Fruit fly (Drosophila melanogaster): ENCODE data around the gene Cpr64Ac.

Gene Cpr64Ac

dm6 chr3L:4204867-4205266 lies 7.8 kb downstream of the Cpr64Ac start:
- TF ChIP-seq psq (GFP tag; optimal IDR thresholded peaks at IDR 0.05) (no peak), CrebA (GFP tag; optimal IDR thresholded peaks at IDR 0.05; ENCODE audit: borderline replicate concordance) (no peak), Hnf4 (GFP tag; optimal IDR thresholded peaks at IDR 0.05) (no peak), Rel (GFP tag; optimal IDR thresholded peaks at IDR 0.05) (no peak), Rel (tag; optimal IDR thresholded peaks at IDR 0.05) (no peak), Hr78 (GFP tag; optimal IDR thresholded peaks at IDR 0.05) (no peak), lola (GFP tag; optimal IDR thresholded peaks at IDR 0.05) (no peak), GATAd (GFP tag; optimal IDR thresholded peaks at IDR 0.05) (no peak), dl (GFP tag; optimal IDR thresholded peaks at IDR 0.05; ENCODE audit: insufficient read depth in 1 of 2, partially characterized antibody in 2 of 2) (no peak), dmrt93B (GFP tag; optimal IDR thresholded peaks at IDR 0.05) (no peak)

- TF ChIP-seq Hr78 (GFP tag; optimal IDR thresholded peaks at IDR 0.05), result no peak
- TF ChIP-seq Abd-B (GFP tag; optimal IDR thresholded peaks at IDR 0.05), result no peak
- TF ChIP-seq tai (GFP tag; optimal IDR thresholded peaks at IDR 0.05), result no peak
- TF ChIP-seq psq (GFP tag; optimal IDR thresholded peaks at IDR 0.05), result no peak
These were observed 8.5 kb downstream of the Cpr64Ac start, which contains the start of gene CG15005 for dm6 chr3L:4204239-4204638. Gene CG15005 (minus strand): TSS chr3L:4204339.

dm6 chr3L:4193730-4194649 lies 18.7 kb downstream of the Cpr64Ac start, which contains the start of gene CG43367:
Gene CG43367 (plus strand): TSS chr3L:4193993.
- TF ChIP-seq fru (GFP tag; optimal IDR thresholded peaks at IDR 0.05), result no peak
- no peak for TF ChIP-seq Hnf4 (GFP tag; optimal IDR thresholded peaks at IDR 0.05)
- no peak for TF ChIP-seq N (GFP tag; optimal IDR thresholded peaks at IDR 0.05)
- no peak for TF ChIP-seq CG32264 (GFP tag; optimal IDR thresholded peaks at IDR 0.05)
- no peak for TF ChIP-seq Vsx2 (GFP tag; optimal IDR thresholded peaks at IDR 0.05; ENCODE audit: partially characterized antibody)
- TF ChIP-seq Sp1 (GFP tag; optimal IDR thresholded peaks at IDR 0.05), result no peak
- TF ChIP-seq pan (optimal IDR thresholded peaks at IDR 0.05), result no peak
- no peak for TF ChIP-seq tai (GFP tag; optimal IDR thresholded peaks at IDR 0.05)
- TF ChIP-seq GATAd (GFP tag; optimal IDR thresholded peaks at IDR 0.05), result no peak
- no peak for TF ChIP-seq sage (GFP tag; optimal IDR thresholded peaks at IDR 0.05)
- no peak for TF ChIP-seq Rel (GFP tag; optimal IDR thresholded peaks at IDR 0.05)
- peak; percentile 57 for TF ChIP-seq Rel (tag; optimal IDR thresholded peaks at IDR 0.05)
- TF ChIP-seq HLH106 (tag; optimal IDR thresholded peaks at IDR 0.05), result no peak
- TF ChIP-seq foxo (GFP tag; optimal IDR thresholded peaks at IDR 0.05), result peak in 1 of 2 experiments; percentile 16
- TF ChIP-seq Hr83 (GFP tag; optimal IDR thresholded peaks at IDR 0.05; ENCODE audit: poor library complexity, severe bottlenecking), result no peak
- no peak for TF ChIP-seq CrebA (GFP tag; optimal IDR thresholded peaks at IDR 0.05; ENCODE audit: borderline replicate concordance)
- no peak for TF ChIP-seq lola (GFP tag; optimal IDR thresholded peaks at IDR 0.05)
- no peak for TF ChIP-seq ey (GFP tag; optimal IDR thresholded peaks at IDR 0.05)

- TF ChIP-seq Myc (optimal IDR thresholded peaks at IDR 0.05) (peak; percentile 64), CG9705 (GFP tag; optimal IDR thresholded peaks at IDR 0.05) (no peak), Dfd (GFP tag; optimal IDR thresholded peaks at IDR 0.05) (no peak), woc (GFP tag; optimal IDR thresholded peaks at IDR 0.05) (peak; percentile 9)
These were observed 24.7 kb downstream of the Cpr64Ac start, which contains the start of the genes Teh2 and tipE for dm6 chr3L:4187930-4188523. Gene Teh2 (minus strand): TSS chr3L:4188023. Gene tipE (plus strand): TSS chr3L:4188499.

- TF ChIP-seq Hnf4 (GFP tag; optimal IDR thresholded peaks at IDR 0.05), result no peak
- TF ChIP-seq foxo (GFP tag; optimal IDR thresholded peaks at IDR 0.05), result peak in 1 of 2 experiments; percentile 62
- peak; percentile 2 for TF ChIP-seq GATAd (GFP tag; optimal IDR thresholded peaks at IDR 0.05)
- TF ChIP-seq CG9705 (GFP tag; optimal IDR thresholded peaks at IDR 0.05), result peak; percentile 18
- peak; percentile 44 for TF ChIP-seq fru (GFP tag; optimal IDR thresholded peaks at IDR 0.05)
- TF ChIP-seq Jra (GFP tag; optimal IDR thresholded peaks at IDR 0.05), result peak; percentile 59
- peak; percentile 70 for TF ChIP-seq rgr (GFP tag; optimal IDR thresholded peaks at IDR 0.05)
- TF ChIP-seq ey (GFP tag; optimal IDR thresholded peaks at IDR 0.05), result peak; percentile 22
- no peak for TF ChIP-seq CrebA (GFP tag; optimal IDR thresholded peaks at IDR 0.05; ENCODE audit: borderline replicate concordance)
- peak; percentile 24 for TF ChIP-seq psq (GFP tag; optimal IDR thresholded peaks at IDR 0.05)
- TF ChIP-seq OdsH (GFP tag; optimal IDR thresholded peaks at IDR 0.05), result peak; percentile 39
- no peak for TF ChIP-seq Dfd (GFP tag; optimal IDR thresholded peaks at IDR 0.05)
- TF ChIP-seq br (GFP tag; optimal IDR thresholded peaks at IDR 0.05), result peak; percentile 4
- no peak for TF ChIP-seq Hr78 (GFP tag; optimal IDR thresholded peaks at IDR 0.05)
- TF ChIP-seq HLH106 (tag; optimal IDR thresholded peaks at IDR 0.05), result peak; percentile 27
- peak; percentile 75 for TF ChIP-seq Hr83 (GFP tag; optimal IDR thresholded peaks at IDR 0.05; ENCODE audit: poor library complexity, severe bottlenecking)
- TF ChIP-seq usp (GFP tag; optimal IDR thresholded peaks at IDR 0.05), result no peak
- peak; percentile 62 for TF ChIP-seq h (GFP tag; optimal IDR thresholded peaks at IDR 0.05)
- no peak for TF ChIP-seq pan (optimal IDR thresholded peaks at IDR 0.05)
- TF ChIP-seq sv (GFP tag; optimal IDR thresholded peaks at IDR 0.05), result peak; percentile 34
- no peak for TF ChIP-seq Abd-B (GFP tag; optimal IDR thresholded peaks at IDR 0.05)
- TF ChIP-seq dsf (GFP tag; optimal IDR thresholded peaks at IDR 0.05; ENCODE audit: borderline replicate concordance), result peak; percentile 17
These were observed 26.1 kb downstream of the Cpr64Ac start, which contains the start of gene VhaM9.7-c for dm6 chr3L:4186659-4187058. Gene VhaM9.7-c (minus strand): TSS chr3L:4186865.
